Worm (Caenorhabditis elegans) whole organism, midembryonic: ENCODE measurements around the gene unc-69.

ENCODE experiments used
- T22C8.4 ChIP-seq: fragments of 200-800 bp; sonication (Bioruptor generic); IDR thresholded peaks from 2 replicates; pipeline ENCODE4 v1.3.6; 2022; ENCODE audit warnings: missing genetic modification characterization, missing compliant biosample characterization
- flt-1 ChIP-seq: fragments of 200-800 bp; sonication (Bioruptor generic); IDR thresholded peaks from 2 replicates; pipeline ENCODE4 v1.3.6; 2022; ENCODE audit warnings: missing genetic modification characterization, missing compliant biosample characterization
- klf-2 ChIP-seq: fragments of 200-800 bp; sonication (Bioruptor generic); conservative IDR thresholded peaks from 2 replicates; pipeline ENCODE4 v1.3.6; 2022; ENCODE audit warnings: missing genetic modification reagents, missing genetic modification characterization, missing compliant biosample characterization
- med-1 ChIP-seq: sonication (generic microtip); optimal IDR thresholded peaks from 2 replicates; lab custom pipeline; 2017; ENCODE audit warnings: missing genetic modification characterization, mild to moderate bottlenecking, missing compliant biosample characterization, antibody characterized with exemption, missing genetic modification reagents; ENCODE audit not compliant: insufficient read depth
- ref-1 ChIP-seq: fragments of 200-800 bp; sonication (Bioruptor generic); conservative IDR thresholded peaks from 2 replicates; pipeline ENCODE4 v1.3.6; 2022; ENCODE audit warnings: missing genetic modification reagents, missing genetic modification characterization, missing compliant biosample characterization
- tab-1 ChIP-seq: fragments of 200-800 bp; sonication (Bioruptor generic); IDR thresholded peaks from 2 replicates; pipeline ENCODE4 v1.3.6; 2022; ENCODE audit warnings: missing genetic modification characterization, missing compliant biosample characterization
- ztf-29 ChIP-seq: fragments of 200-800 bp; sonication (Bioruptor generic); IDR thresholded peaks from 2 replicates; pipeline ENCODE4 v1.3.6; 2022; ENCODE audit warnings: missing genetic modification reagents, missing genetic modification characterization, missing compliant biosample characterization

DNA sequence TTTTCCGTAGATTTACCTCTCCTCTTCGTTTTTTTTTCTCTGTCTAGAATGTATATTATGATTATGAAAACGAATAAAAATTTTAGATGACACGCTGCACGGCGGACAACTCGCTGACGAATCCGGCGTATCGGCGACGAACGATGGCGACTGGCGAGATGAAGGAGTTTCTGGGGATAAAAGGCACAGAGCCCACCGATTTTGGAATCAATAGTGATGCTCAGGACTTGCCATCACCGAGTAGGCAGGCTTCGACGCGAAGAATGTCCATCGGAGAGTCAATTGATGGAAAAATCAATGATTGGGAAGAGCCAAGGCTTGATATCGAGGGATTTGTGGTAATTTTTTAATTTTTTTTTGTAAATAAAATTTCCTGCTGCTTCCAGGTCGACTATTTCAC is 16.3 kb downstream of the unc-69 start, which contains the start of gene ced-9:
- no peak for TF ChIP-seq tab-1
- TF ChIP-seq ztf-29 (GFP tag; lab: Robert Waterston, UW) = no peak
- TF ChIP-seq ref-1 (GFP tag; lab: Robert Waterston, UW) = no peak
- no peak for TF ChIP-seq med-1 (GFP tag; lab: Kevin White, UChicago)
- TF ChIP-seq T22C8.4 (GFP tag; lab: Robert Waterston, UW) = no peak
- TF ChIP-seq klf-2 = no peak
- no peak for TF ChIP-seq flt-1 (GFP tag; lab: Robert Waterston, UW)
